Fruit fly (Drosophila melanogaster) whole organism, pupa: ENCODE results near the gene term.

Source experiments
- CG12605 ChIP-seq: fragments of 200-800 bp; sonication (Bioruptor generic); IDR thresholded peaks from 2 replicates; pipeline ENCODE4 v1.3.6; 2022; ENCODE audit warnings: missing biosample characterization, missing genetic modification characterization
- CG13204 ChIP-seq: fragments of 200-800 bp; sonication (Bioruptor generic); optimal IDR thresholded peaks from 2 replicates; lab custom pipeline; 2018; ENCODE audit warnings: missing biosample characterization, mild to moderate bottlenecking, missing genetic modification characterization, moderate library complexity
- CG14655 ChIP-seq: fragments of 200-800 bp; sonication (Bioruptor generic); optimal IDR thresholded peaks from 3 replicates; lab custom pipeline; 2017; ENCODE audit warnings: mild to moderate bottlenecking, missing biosample characterization, missing genetic modification reagents, missing genetic modification characterization
- CG15710 ChIP-seq: fragments of 200-800 bp; sonication (Bioruptor generic); optimal IDR thresholded peaks from 2 replicates; lab custom pipeline; 2018; ENCODE audit warnings: missing biosample characterization, mild to moderate bottlenecking, missing genetic modification characterization, moderate library complexity
- CG32121 ChIP-seq: fragments of 200-800 bp; sonication (Bioruptor generic); IDR thresholded peaks from 2 replicates; pipeline ENCODE4 v1.3.6; 2022; ENCODE audit warnings: missing biosample characterization, missing genetic modification characterization
- CG34367 ChIP-seq: fragments of 200-800 bp; sonication (Bioruptor generic); optimal IDR thresholded peaks from 2 replicates; lab custom pipeline; 2018; ENCODE audit warnings: missing biosample characterization, mild to moderate bottlenecking, missing genetic modification characterization
- CG9948 ChIP-seq: fragments of 200-800 bp; sonication (Bioruptor generic); optimal IDR thresholded peaks from 2 replicates; lab custom pipeline; 2018; ENCODE audit warnings: missing biosample characterization, mild to moderate bottlenecking, missing genetic modification characterization, moderate library complexity
- D1 ChIP-seq: fragments of 200-800 bp; sonication (Bioruptor generic); optimal IDR thresholded peaks from 2 replicates; lab custom pipeline; 2018; ENCODE audit warnings: missing biosample characterization, mild to moderate bottlenecking, missing genetic modification characterization, moderate library complexity
- Ets98B ChIP-seq: fragments of 200-800 bp; sonication (Bioruptor generic); IDR thresholded peaks from 2 replicates; pipeline ENCODE4 v1.3.6; 2022; ENCODE audit warnings: missing biosample characterization, missing genetic modification characterization
- Pif1A ChIP-seq: fragments of 200-800 bp; sonication (Bioruptor generic); optimal IDR thresholded peaks from 3 replicates; lab custom pipeline; 2016; ENCODE audit warnings: missing biosample characterization, missing genetic modification characterization
- Pif1B ChIP-seq: fragments of 200-800 bp; sonication (Bioruptor generic); optimal IDR thresholded peaks from 3 replicates; lab custom pipeline; 2016; ENCODE audit warnings: missing biosample characterization, missing genetic modification characterization
- Snoo ChIP-seq: fragments of 200-800 bp; sonication (Bioruptor generic); optimal IDR thresholded peaks from 3 replicates; lab custom pipeline; 2017; ENCODE audit warnings: missing biosample characterization, mild to moderate bottlenecking, missing genetic modification characterization, inconsistent platforms
- fd96Ca ChIP-seq: fragments of 200-800 bp; sonication (Bioruptor generic); IDR thresholded peaks from 3 replicates; pipeline ENCODE4 v1.3.6; 2022; ENCODE audit warnings: missing biosample characterization, missing genetic modification characterization
- rn ChIP-seq: fragments of 200-800 bp; sonication (Bioruptor generic); IDR thresholded peaks from 2 replicates; pipeline ENCODE4 v1.3.6; 2022; ENCODE audit warnings: missing biosample characterization, missing genetic modification characterization

DNA sequence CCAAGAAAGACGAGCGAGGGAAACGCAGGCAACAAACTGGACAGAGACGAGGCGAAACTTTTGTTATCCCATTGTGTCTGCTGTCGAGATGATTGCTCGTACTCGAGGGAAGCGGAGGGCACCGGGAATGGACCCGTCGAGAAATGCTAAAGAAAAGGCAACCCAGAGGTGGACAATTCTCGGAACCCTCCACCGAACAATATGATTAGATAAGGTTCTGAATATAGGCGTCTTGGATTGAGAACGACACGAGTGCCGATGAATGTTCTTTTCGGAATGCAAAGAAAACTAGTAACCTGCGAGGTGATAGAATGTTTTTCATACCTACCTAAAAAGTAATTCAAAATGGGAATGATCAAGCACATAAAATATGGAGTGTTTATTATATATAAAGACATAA is 36.3 kb upstream of the term start:
- TF ChIP-seq CG14655 (no peak), Pif1B (GFP tag; lab: Kevin White, UChicago) (no peak), Ets98B (no peak), D1 (tag; lab: Kevin White, UChicago) (no peak), CG34367 (tag; lab: Kevin White, UChicago) (no peak), CG12605 (GFP tag; lab: Robert Waterston, UW) (no peak), Snoo (no peak), CG15710 (no peak), Pif1A (no peak), rn (GFP tag; lab: Robert Waterston, UW) (no peak), fd96Ca (GFP tag; lab: Robert Waterston, UW) (no peak), CG13204 (GFP tag; lab: Kevin White, UChicago) (no peak), CG9948 (tag; lab: Kevin White, UChicago) (no peak), CG32121 (GFP tag; lab: Robert Waterston, UW) (no peak)
